Fruit fly (Drosophila melanogaster): ENCODE results near the gene mthl1.

- TF ChIP-seq h (GFP tag; optimal IDR thresholded peaks at IDR 0.05) (no peak), psq (GFP tag; optimal IDR thresholded peaks at IDR 0.05) (no peak), Dfd (GFP tag; optimal IDR thresholded peaks at IDR 0.05) (no peak), Hr78 (GFP tag; optimal IDR thresholded peaks at IDR 0.05) (no peak), pan (optimal IDR thresholded peaks at IDR 0.05) (no peak), usp (GFP tag; optimal IDR thresholded peaks at IDR 0.05) (no peak), Abd-B (GFP tag; optimal IDR thresholded peaks at IDR 0.05) (no peak), fru (GFP tag; optimal IDR thresholded peaks at IDR 0.05) (no peak)
These were observed 48.6 kb downstream of the mthl1 start for dm6 chrX:16689339-16689738.

Data from whole organism, wandering third instar larva.